Fruit fly (Drosophila melanogaster) whole organism, wandering third instar larva: ENCODE data around the gene CG7985.

ENCODE experiments used
- Abd-B ChIP-seq: fragments of >200 bp; optimal IDR thresholded peaks from 2 replicates; lab custom pipeline; 2017; ENCODE audit warnings: missing biosample characterization, missing genetic modification characterization
- CG32264 ChIP-seq: fragments of 200-800 bp; sonication (Bioruptor generic); optimal IDR thresholded peaks from 2 replicates; lab custom pipeline; 2016; ENCODE audit warnings: missing biosample characterization, missing genetic modification characterization
- CG9705 ChIP-seq: fragments of 200-800 bp; sonication (Bioruptor generic); optimal IDR thresholded peaks from 2 replicates; lab custom pipeline; 2018; ENCODE audit warnings: missing biosample characterization, mild to moderate bottlenecking, missing genetic modification characterization
- CrebA ChIP-seq: fragments of 200-800 bp; sonication (Bioruptor generic); optimal IDR thresholded peaks from 2 replicates; lab custom pipeline; 2016; ENCODE audit warnings: missing biosample characterization, mild to moderate bottlenecking, missing genetic modification characterization, borderline replicate concordance
- Dfd ChIP-seq: fragments of >200 bp; optimal IDR thresholded peaks from 2 replicates; lab custom pipeline; 2017; ENCODE audit warnings: missing biosample characterization, missing genetic modification characterization
- Dif ChIP-seq: fragments of 200-275, 200-300 bp; sonication (Bioruptor generic); optimal IDR thresholded peaks from 2 replicates; lab custom pipeline; 2018; ENCODE audit warnings: missing biosample characterization, missing genetic modification characterization; ENCODE audit not compliant: partially characterized antibody
- GATAd ChIP-seq: sonication (Bioruptor generic); optimal IDR thresholded peaks from 2 replicates; lab custom pipeline; 2016; ENCODE audit warnings: missing biosample characterization, missing genetic modification characterization
- HLH106 ChIP-seq: fragments of 200-800 bp; optimal IDR thresholded peaks from 3 replicates; lab custom pipeline; 2019; ENCODE audit warnings: missing biosample characterization, mild to moderate bottlenecking, missing genetic modification characterization, moderate library complexity
- Hnf4 ChIP-seq: fragments of 200-800 bp; sonication (Bioruptor generic); optimal IDR thresholded peaks from 2 replicates; lab custom pipeline; 2016; ENCODE audit warnings: missing biosample characterization, mild to moderate bottlenecking, missing genetic modification characterization
- Hr78 ChIP-seq: fragments of >200 bp; optimal IDR thresholded peaks from 2 replicates; lab custom pipeline; 2017; ENCODE audit warnings: missing biosample characterization, missing genetic modification characterization
- Hr83 ChIP-seq: fragments of 200-300 bp; sonication (Bioruptor generic); optimal IDR thresholded peaks from 2 replicates; lab custom pipeline; 2016; ENCODE audit warnings: missing biosample characterization, mild to moderate bottlenecking, missing genetic modification characterization, moderate library complexity; ENCODE audit not compliant: poor library complexity, severe bottlenecking
- Jra ChIP-seq: sonication (Bioruptor generic); optimal IDR thresholded peaks from 2 replicates; lab custom pipeline; 2016; ENCODE audit warnings: missing biosample characterization, missing genetic modification characterization
- Mio ChIP-seq: sonication (Bioruptor generic); optimal IDR thresholded peaks from 2 replicates; lab custom pipeline; 2016; ENCODE audit warnings: missing biosample characterization, missing genetic modification characterization
- Myc ChIP-seq: fragments of >200 bp; optimal IDR thresholded peaks from 2 replicates; lab custom pipeline; 2017
- N ChIP-seq: fragments of >200 bp; optimal IDR thresholded peaks from 2 replicates; lab custom pipeline; 2018; ENCODE audit warnings: missing biosample characterization, missing external identifiers, missing genetic modification characterization
- OdsH ChIP-seq: fragments of 200-800 bp; sonication (Bioruptor generic); optimal IDR thresholded peaks from 2 replicates; lab custom pipeline; 2016; ENCODE audit warnings: missing biosample characterization, mild to moderate bottlenecking, missing genetic modification characterization
- Rel ChIP-seq, 2 experiments: fragments of 200-800 bp; sonication (Bioruptor generic) in 1 of 2; optimal IDR thresholded peaks; 2 replicates in 1 of 2; 3 replicates in 1 of 2; lab custom pipeline; 2016 to 2019; ENCODE audit warnings: mild to moderate bottlenecking in 2 of 2, missing biosample characterization in 2 of 2, missing genetic modification characterization in 2 of 2, moderate library complexity in 1 of 2
- Sp1 ChIP-seq: fragments of 200-800 bp; sonication (Bioruptor generic); optimal IDR thresholded peaks from 3 replicates; lab custom pipeline; 2019; ENCODE audit warnings: missing biosample characterization, mild to moderate bottlenecking, missing genetic modification characterization, moderate library complexity
- Vsx2 ChIP-seq: fragments of 200-300, 225-300 bp; sonication (Bioruptor generic); optimal IDR thresholded peaks from 2 replicates; lab custom pipeline; 2018; ENCODE audit warnings: missing biosample characterization, missing genetic modification characterization; ENCODE audit not compliant: partially characterized antibody
- br ChIP-seq: fragments of 200-800 bp; sonication (Bioruptor generic); optimal IDR thresholded peaks from 2 replicates; lab custom pipeline; 2016; ENCODE audit warnings: missing biosample characterization, missing genetic modification characterization
- brk ChIP-seq: fragments of 200-800 bp; sonication (Bioruptor generic); optimal IDR thresholded peaks from 2 replicates; lab custom pipeline; 2016; ENCODE audit warnings: missing biosample characterization, mild to moderate bottlenecking, missing genetic modification characterization
- dl ChIP-seq, 2 experiments: fragments of 175-275, 200-275 bp in 1 of 2; fragments of 200-275 bp in 1 of 2; sonication (Bioruptor generic); optimal IDR thresholded peaks; lab custom pipeline; 2018; ENCODE audit warnings: mild to moderate bottlenecking in 2 of 2, missing biosample characterization in 2 of 2, missing genetic modification characterization in 2 of 2, moderate library complexity in 2 of 2; ENCODE audit not compliant: partially characterized antibody in 2 of 2, insufficient read depth in 1 of 2
- dmrt93B ChIP-seq: fragments of 200-800 bp; sonication (Bioruptor generic); optimal IDR thresholded peaks from 2 replicates; lab custom pipeline; 2018; ENCODE audit warnings: missing biosample characterization, mild to moderate bottlenecking, missing genetic modification characterization
- dsf ChIP-seq: sonication (Bioruptor generic); optimal IDR thresholded peaks from 2 replicates; lab custom pipeline; 2016; ENCODE audit warnings: missing biosample characterization, missing genetic modification characterization, borderline replicate concordance
- ey ChIP-seq: fragments of 200-800 bp; sonication (Bioruptor generic); optimal IDR thresholded peaks from 2 replicates; lab custom pipeline; 2016; ENCODE audit warnings: missing biosample characterization, missing genetic modification characterization
- foxo ChIP-seq, 2 experiments: fragments of 200-800 bp; sonication (Bioruptor generic); optimal IDR thresholded peaks; 2 replicates in 1 of 2; 3 replicates in 1 of 2; lab custom pipeline; 2016 to 2017; ENCODE audit warnings: missing biosample characterization in 2 of 2, missing genetic modification characterization in 2 of 2
- fru ChIP-seq: fragments of 200-800 bp; sonication (Bioruptor generic); optimal IDR thresholded peaks from 3 replicates; lab custom pipeline; 2016; ENCODE audit warnings: missing biosample characterization, mild to moderate bottlenecking, missing genetic modification characterization
- h ChIP-seq: fragments of 200-800 bp; sonication (Bioruptor generic); optimal IDR thresholded peaks from 3 replicates; lab custom pipeline; 2016; ENCODE audit warnings: missing biosample characterization, mild to moderate bottlenecking, missing genetic modification characterization
- jim ChIP-seq: fragments of 175-275, 200-325 bp; sonication (Bioruptor generic); optimal IDR thresholded peaks from 2 replicates; lab custom pipeline; 2016; ENCODE audit warnings: missing biosample characterization, mild to moderate bottlenecking, missing genetic modification characterization
- lola ChIP-seq: fragments of >200 bp; optimal IDR thresholded peaks from 2 replicates; lab custom pipeline; 2017; ENCODE audit warnings: missing biosample characterization, missing genetic modification characterization
- pan ChIP-seq: fragments of >200 bp; optimal IDR thresholded peaks from 2 replicates; lab custom pipeline; 2017
- psq ChIP-seq: fragments of 200-800 bp; sonication (Bioruptor generic); optimal IDR thresholded peaks from 3 replicates; lab custom pipeline; 2017; ENCODE audit warnings: missing biosample characterization, mild to moderate bottlenecking, missing genetic modification characterization, moderate library complexity
- rgr ChIP-seq: fragments of 200-800 bp; sonication (Bioruptor generic); optimal IDR thresholded peaks from 3 replicates; lab custom pipeline; 2016; ENCODE audit warnings: missing biosample characterization, mild to moderate bottlenecking, missing genetic modification characterization
- sage ChIP-seq: fragments of 200-800 bp; sonication (Bioruptor generic); optimal IDR thresholded peaks from 2 replicates; lab custom pipeline; 2016; ENCODE audit warnings: missing biosample characterization, mild to moderate bottlenecking, missing genetic modification characterization
- sv ChIP-seq: fragments of 200-800 bp; sonication (Bioruptor generic); optimal IDR thresholded peaks from 3 replicates; lab custom pipeline; 2016; ENCODE audit warnings: missing biosample characterization, missing genetic modification characterization
- tai ChIP-seq: sonication (Bioruptor generic); optimal IDR thresholded peaks from 2 replicates; lab custom pipeline; 2016; ENCODE audit warnings: missing biosample characterization, missing genetic modification characterization
- usp ChIP-seq: fragments of >200 bp; optimal IDR thresholded peaks from 2 replicates; lab custom pipeline; 2017; ENCODE audit warnings: missing biosample characterization, missing genetic modification characterization
- woc ChIP-seq: sonication (Bioruptor generic); optimal IDR thresholded peaks from 2 replicates; lab custom pipeline; 2016; ENCODE audit warnings: missing biosample characterization, mild to moderate bottlenecking, missing genetic modification characterization

Gene CG7985

dm6 chr3R:18197802-18198148, 1.9 kb upstream of the CG7985 start:
- TF ChIP-seq woc: peak; percentile 34
- TF ChIP-seq dsf (GFP tag; lab: Kevin White, UChicago): no peak
- TF ChIP-seq, all 38 proteins: peak for 1

dm6 chr3R:18198518-18199118, 1.0 kb upstream of the CG7985 start:
- TF ChIP-seq foxo (GFP tag; optimal IDR thresholded peaks at IDR 0.05; lab: Kevin White, UChicago) (peak; percentile 37 to 76), Rel (GFP tag; optimal IDR thresholded peaks at IDR 0.05; lab: Kevin White, UChicago) (peak; percentile 80), Rel (tag; optimal IDR thresholded peaks at IDR 0.05; lab: Kevin White, UChicago) (no peak), brk (GFP tag; lab: Kevin White, UChicago) (peak; percentile 83), dmrt93B (GFP tag; lab: Kevin White, UChicago) (no peak), usp (no peak), Vsx2 (GFP tag; lab: Kevin White, UChicago) (peak; percentile 96), Hr78 (GFP tag; lab: Kevin White, UChicago) (no peak), ey (no peak), jim (GFP tag; lab: Kevin White, UChicago) (no peak), Jra (peak; percentile 63), fru (GFP tag; lab: Kevin White, UChicago) (peak; percentile 66), pan (lab: Kevin White, UChicago) (no peak), CG9705 (no peak), Abd-B (GFP tag; lab: Kevin White, UChicago) (no peak), HLH106 (tag; lab: Kevin White, UChicago) (peak; percentile 10), Hnf4 (GFP tag; lab: Kevin White, UChicago) (peak; percentile 38), woc (no peak), Dfd (GFP tag; lab: Kevin White, UChicago) (no peak), tai (GFP tag; lab: Kevin White, UChicago) (no peak), Myc (lab: Kevin White, UChicago) (no peak), psq (no peak), h (GFP tag; lab: Kevin White, UChicago) (peak; percentile 80), rgr (GFP tag; lab: Kevin White, UChicago) (peak; percentile 63), dsf (GFP tag; lab: Kevin White, UChicago) (peak; percentile 64), br (GFP tag; lab: Kevin White, UChicago) (peak; percentile 57), CrebA (GFP tag; lab: Kevin White, UChicago) (no peak), CG32264 (peak; percentile 8), Hr83 (GFP tag; lab: Kevin White, UChicago) (peak; percentile 69), N (peak; percentile 28), lola (GFP tag; lab: Kevin White, UChicago) (no peak), GATAd (no peak), OdsH (GFP tag; lab: Kevin White, UChicago) (peak; percentile 52), sage (GFP tag; lab: Kevin White, UChicago) (peak; percentile 65), Dif (peak; percentile 99), sv (no peak), Mio (GFP tag; lab: Kevin White, UChicago) (no peak), dl (GFP tag; optimal IDR thresholded peaks at IDR 0.05; lab: Kevin White, UChicago; ENCODE audit: insufficient read depth in 1 of 2, partially characterized antibody in 2 of 2) (peak; percentile 95 to 98), Sp1 (GFP tag; lab: Kevin White, UChicago) (peak; percentile 54)
- TF ChIP-seq, all 38 proteins: peak for 20

DNA sequence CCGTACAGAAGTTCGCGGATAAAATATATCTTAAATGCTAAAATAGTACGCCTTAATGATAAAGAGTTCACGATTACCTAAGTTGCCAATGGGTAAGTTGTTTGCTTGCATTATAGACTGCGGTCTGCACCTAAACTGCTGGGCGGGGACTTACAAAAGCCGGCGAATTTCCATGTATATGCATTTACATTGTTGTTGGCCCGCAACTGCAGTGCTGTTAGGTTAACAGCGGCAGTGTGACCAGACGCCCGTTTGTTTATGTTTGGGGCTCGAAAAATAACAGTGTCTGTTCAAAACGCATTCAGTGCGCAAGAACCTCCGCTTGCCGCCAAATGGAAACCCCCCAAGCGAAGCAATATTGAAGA, 210 bp downstream of the CG7985 start:
- TF ChIP-seq Rel (GFP tag; optimal IDR thresholded peaks at IDR 0.05; lab: Kevin White, UChicago): no peak
- peak; percentile 80 for TF ChIP-seq Rel (tag; optimal IDR thresholded peaks at IDR 0.05; lab: Kevin White, UChicago)
- TF ChIP-seq Dif: no peak
- no peak for TF ChIP-seq Hr83 (GFP tag; lab: Kevin White, UChicago)
- no peak for TF ChIP-seq pan (lab: Kevin White, UChicago)
- no peak for TF ChIP-seq tai (GFP tag; lab: Kevin White, UChicago)
- TF ChIP-seq Jra: no peak
